Worm (Caenorhabditis elegans) whole organism, L4 larva: ENCODE measurements around the gene clec-59.

Experiments used
- D1046.2 ChIP-seq: fragments of 200-800 bp; sonication (Bioruptor generic); IDR thresholded peaks from 2 replicates; pipeline ENCODE4 v1.3.6; 2022; ENCODE audit warnings: missing genetic modification characterization, missing compliant biosample characterization
- F37D6.2 ChIP-seq: sonication (generic microtip); optimal IDR thresholded peaks from 2 replicates; lab custom pipeline; 2016; ENCODE audit warnings: mild to moderate bottlenecking, missing genetic modification characterization, missing compliant biosample characterization
- R02D3.7 ChIP-seq: fragments of 150-350 bp; sonication (generic microtip); optimal IDR thresholded peaks from 3 replicates; lab custom pipeline; 2014; ENCODE audit warnings: missing biosample characterization, missing genetic modification characterization
- T20F7.1 ChIP-seq: fragments of 200-800 bp; sonication (Bioruptor generic); optimal IDR thresholded peaks from 2 replicates; lab custom pipeline; 2018; ENCODE audit warnings: mild to moderate bottlenecking, missing genetic modification characterization, missing compliant biosample characterization
- T26A8.4 ChIP-seq: fragments of 200-800 bp; sonication (Bioruptor generic); IDR thresholded peaks from 2 replicates; pipeline ENCODE4 v1.3.6; 2022; ENCODE audit warnings: missing genetic modification characterization, missing compliant biosample characterization
- ZK337.2 ChIP-seq: fragments of 200-800 bp; sonication (Bioruptor generic); IDR thresholded peaks from 2 replicates; pipeline ENCODE4 v1.3.6; 2022; ENCODE audit warnings: missing genetic modification reagents, missing genetic modification characterization, missing compliant biosample characterization
- aha-1 ChIP-seq: fragments of 150-350 bp; peaks from one replicate; lab custom pipeline; 2014; ENCODE audit warnings: missing biosample characterization, missing genetic modification characterization
- attf-4 ChIP-seq: sonication (generic microtip); optimal IDR thresholded peaks from 3 replicates; lab custom pipeline; 2017; ENCODE audit warnings: missing biosample characterization, missing genetic modification characterization
- ceh-28 ChIP-seq: fragments of 150-350 bp; optimal IDR thresholded peaks from 2 replicates; lab custom pipeline; 2014; ENCODE audit warnings: missing biosample characterization, missing genetic modification reagents, missing genetic modification characterization
- ces-1 ChIP-seq: fragments of 150-350 bp; sonication (generic microtip); optimal IDR thresholded peaks from 4 replicates; lab custom pipeline; 2014; ENCODE audit warnings: missing biosample characterization, missing genetic modification reagents, missing genetic modification characterization
- daf-8 ChIP-seq: fragments of 200-800 bp; sonication (Bioruptor generic); IDR thresholded peaks from 2 replicates; pipeline ENCODE4 v1.3.6; 2022; ENCODE audit warnings: missing genetic modification characterization, missing compliant biosample characterization
- dmd-6 ChIP-seq: fragments of 200-800 bp; sonication (Bioruptor generic); IDR thresholded peaks from 2 replicates; pipeline ENCODE4 v1.3.6; 2022; ENCODE audit warnings: missing genetic modification reagents, missing genetic modification characterization, missing compliant biosample characterization
- egl-27 ChIP-seq: sonication (generic microtip); optimal IDR thresholded peaks from 3 replicates; lab custom pipeline; 2017; ENCODE audit warnings: missing biosample characterization, missing genetic modification reagents, missing genetic modification characterization
- fos-1 ChIP-seq: fragments of 150-350 bp; optimal IDR thresholded peaks from 2 replicates; lab custom pipeline; 2014; ENCODE audit warnings: missing biosample characterization, missing genetic modification characterization
- hlh-11 ChIP-seq: fragments of 200-800 bp; sonication (Bioruptor generic); optimal IDR thresholded peaks from 2 replicates; lab custom pipeline; 2018; ENCODE audit warnings: mild to moderate bottlenecking, missing genetic modification characterization, missing compliant biosample characterization
- jun-1 ChIP-seq: fragments of 150-350 bp; optimal IDR thresholded peaks from 2 replicates; lab custom pipeline; 2014; ENCODE audit warnings: missing biosample characterization, missing genetic modification reagents, missing genetic modification characterization
- lin-13 ChIP-seq: fragments of 150-350 bp; optimal IDR thresholded peaks from 2 replicates; lab custom pipeline; 2014; ENCODE audit warnings: missing biosample characterization, missing genetic modification reagents, missing genetic modification characterization
- lin-15B ChIP-seq: fragments of 150-350 bp; sonication (generic microtip); optimal IDR thresholded peaks from 3 replicates; lab custom pipeline; 2014; ENCODE audit warnings: missing biosample characterization, missing genetic modification characterization
- lin-38 ChIP-seq: fragments of 200-800 bp; sonication (Bioruptor generic); IDR thresholded peaks from 2 replicates; pipeline ENCODE4 v1.3.6; 2022; ENCODE audit warnings: missing genetic modification reagents, missing genetic modification characterization, missing compliant biosample characterization
- lsy-2 ChIP-seq, 2 experiments: fragments of 150-350 bp in 1 of 2; sonication (generic microtip) in 1 of 2; optimal IDR thresholded peaks; 2 replicates each; lab custom pipeline; 2014 to 2017; ENCODE audit warnings: missing biosample characterization in 2 of 2, missing genetic modification characterization in 2 of 2
- madf-9 ChIP-seq: fragments of 200-800 bp; sonication (Bioruptor generic); conservative IDR thresholded peaks from 2 replicates; pipeline ENCODE4 v1.3.6; 2022; ENCODE audit warnings: missing genetic modification reagents, missing genetic modification characterization, missing compliant biosample characterization
- nhr-10 ChIP-seq: fragments of 150-350 bp; optimal IDR thresholded peaks from 2 replicates; lab custom pipeline; 2014; ENCODE audit warnings: missing biosample characterization, missing genetic modification characterization
- nhr-102 ChIP-seq: sonication (generic microtip); optimal IDR thresholded peaks from 2 replicates; lab custom pipeline; 2016; ENCODE audit warnings: mild to moderate bottlenecking, missing genetic modification characterization, moderate library complexity, missing compliant biosample characterization
- nhr-237 ChIP-seq: sonication (generic microtip); optimal IDR thresholded peaks from 2 replicates; lab custom pipeline; 2017; ENCODE audit warnings: missing biosample characterization, missing genetic modification characterization
- nhr-28 ChIP-seq: fragments of 150-350 bp; optimal IDR thresholded peaks from 2 replicates; lab custom pipeline; 2014; ENCODE audit warnings: missing biosample characterization, missing genetic modification characterization
- nhr-41 ChIP-seq: fragments of 200-800 bp; sonication (Bioruptor generic); IDR thresholded peaks from 2 replicates; pipeline ENCODE4 v1.3.6; 2022; ENCODE audit warnings: missing genetic modification reagents, missing genetic modification characterization, missing compliant biosample characterization
- pqm-1 ChIP-seq: sonication (generic microtip); optimal IDR thresholded peaks from 2 replicates; lab custom pipeline; 2017; ENCODE audit warnings: missing biosample characterization, missing genetic modification characterization
- rbr-2 ChIP-seq: sonication (generic microtip); optimal IDR thresholded peaks from 2 replicates; lab custom pipeline; 2016; ENCODE audit warnings: missing genotype, missing genetic modification characterization, missing compliant biosample characterization
- saeg-2 ChIP-seq: fragments of 200-800 bp; sonication (Bioruptor generic); IDR thresholded peaks from 2 replicates; pipeline ENCODE4 v1.3.6; 2022; ENCODE audit warnings: missing genetic modification reagents, missing genetic modification characterization, missing compliant biosample characterization
- snpc-4 ChIP-seq: fragments of 150-350 bp; optimal IDR thresholded peaks from 2 replicates; lab custom pipeline; 2014; ENCODE audit warnings: missing biosample characterization, missing genetic modification characterization
- unc-62 ChIP-seq, 3 experiments: fragments of 150-350 bp in 1 of 3; sonication (generic microtip); optimal IDR thresholded peaks in 2 of 3; peaks in 1 of 3; 1 replicate in 1 of 3; 2 replicates in 2 of 3; lab custom pipeline; 2014 to 2017; ENCODE audit warnings: missing biosample characterization in 3 of 3, missing genetic modification characterization in 3 of 3, missing genetic modification reagents in 3 of 3, missing genotype in 1 of 3
- zag-1 ChIP-seq: fragments of 150-350 bp; optimal IDR thresholded peaks from 2 replicates; lab custom pipeline; 2014; ENCODE audit warnings: missing biosample characterization, missing genetic modification characterization
- zip-11 ChIP-seq: fragments of 200-800 bp; sonication (Bioruptor generic); IDR thresholded peaks from 2 replicates; pipeline ENCODE4 v1.3.6; 2022; ENCODE audit warnings: missing genetic modification characterization, missing compliant biosample characterization

Gene clec-59

ce11 chrII:10481824-10482556 lies 2.7 kb upstream of the clec-59 start, which contains the start of the genes clec-60 and ZK666.11:
Gene clec-60 (minus strand): TSS chrII:10481874.
Gene ZK666.11 (plus strand): TSS chrII:10482522.
- TF ChIP-seq zip-11 (GFP tag; lab: Robert Waterston, UW) (no peak), F37D6.2 (tag; lab: Kevin White, UChicago) (no peak), nhr-28 (peak; percentile 73), hlh-11 (peak; percentile 37), dmd-6 (GFP tag; lab: Robert Waterston, UW) (peak; percentile 27; the same call in 1 of the 2 replicates), pqm-1 (tag; lab: Kevin White, UChicago) (peak; percentile 2), daf-8 (GFP tag; lab: Robert Waterston, UW) (no peak)
- TF ChIP-seq, all 104 proteins: peak for 4

ce11 chrII:10480043-10480442 lies 795 bp upstream of the clec-59 start:
- TF ChIP-seq aha-1 = peak; percentile 91
- no peak for TF ChIP-seq madf-9 (GFP tag; lab: Robert Waterston, UW)

ce11 chrII:10476959-10477358 lies 2.3 kb downstream of the clec-59 start, which contains the start of gene ZK666.4:
Gene ZK666.4 (plus strand): TSS chrII:10477259.
- TF ChIP-seq zag-1 (tag; lab: Kevin White, UChicago) (no peak), attf-4 (no peak), fos-1 (no peak), F37D6.2 (tag; lab: Kevin White, UChicago) (no peak), lin-38 (GFP tag; lab: Robert Waterston, UW) (no peak), ceh-28 (no peak), jun-1 (tag; lab: Kevin White, UChicago) (no peak), lsy-2 (tag; optimal IDR thresholded peaks at IDR 0.05; lab: Kevin White, UChicago) (no peak), nhr-237 (tag; lab: Kevin White, UChicago) (no peak), dmd-6 (GFP tag; lab: Robert Waterston, UW) (no peak), hlh-11 (no peak), R02D3.7 (no peak), ZK337.2 (GFP tag; lab: Robert Waterston, UW) (no peak), pqm-1 (tag; lab: Kevin White, UChicago) (no peak), nhr-10 (no peak), egl-27 (tag; lab: Kevin White, UChicago) (no peak), T20F7.1 (GFP tag; lab: Kevin White, UChicago) (no peak), ces-1 (no peak)

ce11 chrII:10476039-10476438 lies 3.2 kb downstream of the clec-59 start, which contains the start of gene clec-58:
Gene clec-58 (minus strand): TSS chrII:10476139.
- TF ChIP-seq nhr-28 (no peak), D1046.2 (GFP tag; lab: Robert Waterston, UW) (no peak), nhr-41 (GFP tag; lab: Robert Waterston, UW) (no peak), madf-9 (GFP tag; lab: Robert Waterston, UW) (no peak), nhr-102 (no peak), ZK337.2 (GFP tag; lab: Robert Waterston, UW) (no peak), saeg-2 (GFP tag; lab: Robert Waterston, UW) (no peak), snpc-4 (tag; lab: Kevin White, UChicago) (no peak), lin-13 (GFP tag; lab: Kevin White, UChicago) (no peak), nhr-237 (tag; lab: Kevin White, UChicago) (no peak)

- TF ChIP-seq attf-4 (no peak), T26A8.4 (no peak), lin-15B (tag; lab: Kevin White, UChicago) (no peak), unc-62 (GFP tag; optimal IDR thresholded peaks at IDR 0.05 in 1 of 2; lab: Kevin White, UChicago) (no peak), unc-62 (tag; optimal IDR thresholded peaks at IDR 0.05; lab: Kevin White, UChicago) (no peak), zip-11 (GFP tag; lab: Robert Waterston, UW) (no peak), rbr-2 (tag; lab: Kevin White, UChicago) (no peak)
Observed at ce11 chrII:10471790-10472189, 7.5 kb downstream of the clec-59 start, which contains the start of gene ZK666.2. Gene ZK666.2 (minus strand): TSS chrII:10471890.
